Worm (Caenorhabditis elegans) whole organism, L2 larva: ENCODE results near the gene sdz-26.

Experiments
- C34F6.9 ChIP-seq: fragments of 150-350 bp; optimal IDR thresholded peaks from 2 replicates; lab custom pipeline; 2014; ENCODE audit warnings: missing biosample characterization, missing genetic modification characterization
- F13H6.1 ChIP-seq: sonication (generic microtip); optimal IDR thresholded peaks from 2 replicates; lab custom pipeline; 2016; ENCODE audit warnings: missing genetic modification characterization, missing compliant biosample characterization
- R02D3.7 ChIP-seq: fragments of 150-350 bp; optimal IDR thresholded peaks from 2 replicates; lab custom pipeline; 2014; ENCODE audit warnings: missing biosample characterization, missing genetic modification characterization
- Y55F3AM.14 ChIP-seq: fragments of 200-800 bp; sonication (Bioruptor generic); optimal IDR thresholded peaks from 2 replicates; lab custom pipeline; 2018; ENCODE audit warnings: mild to moderate bottlenecking, missing genetic modification characterization, missing compliant biosample characterization
- ZK546.5 ChIP-seq: sonication (generic microtip); optimal IDR thresholded peaks from 2 replicates; lab custom pipeline; 2017; ENCODE audit warnings: missing biosample characterization, missing genetic modification characterization
- alr-1 ChIP-seq: fragments of 150-350 bp; optimal IDR thresholded peaks from 2 replicates; lab custom pipeline; 2014; ENCODE audit warnings: missing biosample characterization, missing genetic modification characterization
- aly-2 ChIP-seq: fragments of 150-350 bp; optimal IDR thresholded peaks from 2 replicates; lab custom pipeline; 2014; ENCODE audit warnings: missing biosample characterization, missing genetic modification characterization
- ama-1 ChIP-seq: fragments of 150-350 bp; optimal IDR thresholded peaks from 2 replicates; lab custom pipeline; 2018; ENCODE audit warnings: inconsistent platforms
- blmp-1 ChIP-seq: sonication (generic microtip); optimal IDR thresholded peaks from 2 replicates; lab custom pipeline; 2017; ENCODE audit warnings: missing genetic modification characterization, mild to moderate bottlenecking, missing compliant biosample characterization, antibody characterized with exemption, moderate library complexity; ENCODE audit not compliant: insufficient read depth
- ceh-16 ChIP-seq: fragments of 150-350 bp; optimal IDR thresholded peaks from 2 replicates; lab custom pipeline; 2014; ENCODE audit warnings: missing biosample characterization, missing genetic modification characterization
- ceh-82 ChIP-seq: fragments of 150-350 bp; optimal IDR thresholded peaks from 2 replicates; lab custom pipeline; 2014; ENCODE audit warnings: missing biosample characterization, missing genetic modification characterization
- crh-2 ChIP-seq: sonication (generic microtip); optimal IDR thresholded peaks from 2 replicates; lab custom pipeline; 2017; ENCODE audit warnings: missing biosample characterization, missing genetic modification characterization
- dmd-4 ChIP-seq: sonication (generic microtip); optimal IDR thresholded peaks from 2 replicates; lab custom pipeline; 2017; ENCODE audit warnings: missing biosample characterization, missing genetic modification characterization
- egl-27 ChIP-seq: sonication (generic microtip); optimal IDR thresholded peaks from 3 replicates; lab custom pipeline; 2017; ENCODE audit warnings: missing biosample characterization, missing genetic modification reagents, missing genetic modification characterization
- elt-1 ChIP-seq: fragments of 150-350 bp; optimal IDR thresholded peaks from 2 replicates; lab custom pipeline; 2014; ENCODE audit warnings: missing biosample characterization, missing genetic modification characterization
- elt-3 ChIP-seq: sonication (generic microtip); optimal IDR thresholded peaks from 2 replicates; lab custom pipeline; 2017; ENCODE audit warnings: missing biosample characterization, missing genetic modification characterization
- fos-1 ChIP-seq: fragments of 150-350 bp; optimal IDR thresholded peaks from 2 replicates; lab custom pipeline; 2014; ENCODE audit warnings: missing biosample characterization, missing genetic modification characterization
- gmeb-1 ChIP-seq: fragments of 150-350 bp; optimal IDR thresholded peaks from 2 replicates; lab custom pipeline; 2014; ENCODE audit warnings: missing biosample characterization, missing genetic modification characterization
- lin-11 ChIP-seq: fragments of 150-350 bp; sonication (generic microtip); optimal IDR thresholded peaks from 2 replicates; lab custom pipeline; 2014; ENCODE audit warnings: missing biosample characterization, missing genetic modification characterization, inconsistent platforms, mixed read lengths
- lin-13 ChIP-seq: fragments of 150-350 bp; optimal IDR thresholded peaks from 2 replicates; lab custom pipeline; 2014; ENCODE audit warnings: missing biosample characterization, missing genetic modification reagents, missing genetic modification characterization
- lin-39 ChIP-seq: fragments of 150-350 bp; optimal IDR thresholded peaks from 2 replicates; lab custom pipeline; 2014; ENCODE audit warnings: missing biosample characterization, missing genetic modification reagents, missing genetic modification characterization
- lsy-2 ChIP-seq, 2 experiments: fragments of 150-350 bp in 1 of 2; sonication (generic microtip) in 1 of 2; optimal IDR thresholded peaks; 2 replicates each; lab custom pipeline; 2014 to 2017; ENCODE audit warnings: missing biosample characterization in 2 of 2, missing genetic modification characterization in 2 of 2
- mab-5 ChIP-seq: fragments of 150-350 bp; optimal IDR thresholded peaks from 2 replicates; lab custom pipeline; 2014; ENCODE audit warnings: missing biosample characterization, missing genetic modification characterization
- mbf-1 ChIP-seq: sonication (generic microtip); optimal IDR thresholded peaks from 2 replicates; lab custom pipeline; 2017; ENCODE audit warnings: missing biosample characterization, missing genetic modification characterization
- mdl-1 ChIP-seq, 2 experiments: fragments of 150-350 bp in 1 of 2; sonication (generic microtip) in 1 of 2; optimal IDR thresholded peaks; 2 replicates each; lab custom pipeline; 2017; ENCODE audit warnings: missing biosample characterization in 2 of 2, missing genetic modification characterization in 2 of 2
- nhr-10 ChIP-seq: sonication (generic microtip); optimal IDR thresholded peaks from 2 replicates; lab custom pipeline; 2017; ENCODE audit warnings: missing biosample characterization, missing genetic modification characterization
- nhr-11 ChIP-seq: fragments of 150-350 bp; optimal IDR thresholded peaks from 2 replicates; lab custom pipeline; 2014; ENCODE audit warnings: missing biosample characterization, missing genetic modification characterization
- nhr-12 ChIP-seq: fragments of 150-350 bp; optimal IDR thresholded peaks from 2 replicates; lab custom pipeline; 2014; ENCODE audit warnings: missing biosample characterization, missing genetic modification characterization
- nhr-129 ChIP-seq: fragments of 150-350 bp; optimal IDR thresholded peaks from 2 replicates; lab custom pipeline; 2014; ENCODE audit warnings: missing biosample characterization, missing genetic modification characterization
- nhr-21 ChIP-seq: fragments of 150-350 bp; optimal IDR thresholded peaks from 2 replicates; lab custom pipeline; 2014; ENCODE audit warnings: missing biosample characterization, missing genetic modification characterization
- nhr-23 ChIP-seq: fragments of 150-350 bp; optimal IDR thresholded peaks from 2 replicates; lab custom pipeline; 2014; ENCODE audit warnings: missing biosample characterization, missing genetic modification reagents, missing genetic modification characterization
- nhr-237 ChIP-seq: fragments of 150-350 bp; optimal IDR thresholded peaks from 2 replicates; lab custom pipeline; 2014; ENCODE audit warnings: missing biosample characterization, missing genetic modification characterization
- nhr-25 ChIP-seq: fragments of 150-350 bp; sonication (generic microtip); optimal IDR thresholded peaks from 3 replicates; lab custom pipeline; 2014; ENCODE audit warnings: missing biosample characterization, missing genetic modification characterization
- nhr-6 ChIP-seq: fragments of 150-350 bp; optimal IDR thresholded peaks from 2 replicates; lab custom pipeline; 2014; ENCODE audit warnings: missing biosample characterization, missing genetic modification characterization
- nhr-77 ChIP-seq: fragments of 150-350 bp; optimal IDR thresholded peaks from 2 replicates; lab custom pipeline; 2014; ENCODE audit warnings: missing biosample characterization, missing genetic modification characterization
- peb-1 ChIP-seq: fragments of 150-350 bp; optimal IDR thresholded peaks from 2 replicates; lab custom pipeline; 2014; ENCODE audit warnings: missing biosample characterization, missing genetic modification characterization
- sem-4 ChIP-seq: fragments of 150-350 bp; optimal IDR thresholded peaks from 2 replicates; lab custom pipeline; 2014; ENCODE audit warnings: missing biosample characterization, missing genetic modification reagents, missing genetic modification characterization
- skn-1 ChIP-seq: sonication (generic microtip); optimal IDR thresholded peaks from 2 replicates; lab custom pipeline; 2017; ENCODE audit warnings: missing biosample characterization, missing genetic modification characterization
- sma-3 ChIP-seq: sonication (generic microtip); optimal IDR thresholded peaks from 2 replicates; lab custom pipeline; 2016; ENCODE audit warnings: missing genetic modification reagents, missing genetic modification characterization, missing compliant biosample characterization
- sma-9 ChIP-seq, 2 experiments: fragments of 150-350 bp in 1 of 2; sonication (generic microtip) in 1 of 2; optimal IDR thresholded peaks; 2 replicates each; lab custom pipeline; 2014 to 2016; ENCODE audit warnings: missing genetic modification characterization in 2 of 2, mild to moderate bottlenecking in 1 of 2, missing biosample characterization in 1 of 2, missing compliant biosample characterization in 1 of 2, missing genetic modification reagents in 1 of 2, moderate library complexity in 1 of 2
- snpc-4 ChIP-seq: fragments of 150-350 bp; optimal IDR thresholded peaks from 2 replicates; lab custom pipeline; 2014; ENCODE audit warnings: missing biosample characterization, missing genetic modification characterization
- unc-39 ChIP-seq: fragments of 150-350 bp; optimal IDR thresholded peaks from 2 replicates; lab custom pipeline; 2014; ENCODE audit warnings: missing biosample characterization, missing genetic modification characterization
- unc-55 ChIP-seq: fragments of 150-350 bp; sonication (generic microtip); optimal IDR thresholded peaks from 3 replicates; lab custom pipeline; 2014; ENCODE audit warnings: missing biosample characterization, missing genetic modification reagents, missing genetic modification characterization
- unc-62 ChIP-seq: fragments of 150-350 bp; optimal IDR thresholded peaks from 2 replicates; lab custom pipeline; 2014; ENCODE audit warnings: missing biosample characterization, missing genetic modification reagents, missing genetic modification characterization
- zag-1 ChIP-seq: fragments of 150-350 bp; optimal IDR thresholded peaks from 2 replicates; lab custom pipeline; 2014; ENCODE audit warnings: missing biosample characterization, missing genetic modification characterization
- ztf-1 ChIP-seq: fragments of 200-800 bp; sonication (Bioruptor generic); conservative IDR thresholded peaks from 2 replicates; pipeline ENCODE4 v1.3.6; 2022; ENCODE audit warnings: missing genetic modification characterization, missing compliant biosample characterization
- ztf-11 ChIP-seq: sonication (generic microtip); optimal IDR thresholded peaks from 2 replicates; lab custom pipeline; 2017; ENCODE audit warnings: missing biosample characterization, missing genetic modification characterization
- ztf-4 ChIP-seq: fragments of 150-350 bp; optimal IDR thresholded peaks from 2 replicates; lab custom pipeline; 2014; ENCODE audit warnings: missing biosample characterization, missing genetic modification characterization

Gene sdz-26

DNA sequence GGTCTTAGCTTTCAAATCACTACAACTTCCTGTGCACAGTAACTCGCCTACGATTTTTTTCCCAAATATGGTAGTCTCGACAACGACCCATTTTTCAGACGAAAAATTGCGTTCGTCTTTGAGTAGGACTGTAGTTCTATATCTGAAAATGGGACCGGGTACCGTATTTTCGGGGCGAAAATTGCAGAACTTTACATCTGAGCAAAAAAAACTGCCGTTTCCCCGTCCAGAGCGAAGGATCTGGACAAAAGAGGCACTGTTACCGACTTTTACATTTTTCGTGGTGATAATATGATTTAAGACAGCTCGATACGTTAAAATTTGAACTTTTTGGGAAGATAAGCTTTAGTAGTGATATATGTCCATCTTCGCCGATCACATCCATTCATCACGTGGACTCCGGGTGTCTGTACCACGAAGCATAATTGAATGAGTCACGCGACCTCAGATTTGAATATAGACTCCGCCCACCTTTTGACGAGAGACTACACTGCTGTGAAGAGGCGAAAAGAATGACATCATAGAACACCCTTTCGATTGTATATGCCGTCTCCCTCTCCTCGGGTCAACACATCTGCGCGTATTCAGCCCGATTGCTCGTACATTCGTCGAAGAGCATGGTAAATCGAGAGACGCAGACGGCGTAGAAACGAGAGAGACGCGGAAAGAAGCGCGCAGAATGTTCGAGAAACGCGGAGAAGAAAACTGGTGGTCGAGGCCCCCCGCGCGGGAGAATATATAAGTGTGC lies 23.4 kb downstream of the sdz-26 start:
- TF ChIP-seq lin-39 (tag; lab: Kevin White, UChicago), result no peak
- TF ChIP-seq ztf-1 (GFP tag; lab: Robert Waterston, UW), result no peak
- peak; percentile 94 for TF ChIP-seq nhr-25 (tag; lab: Kevin White, UChicago)
- TF ChIP-seq ceh-16 (tag; lab: Kevin White, UChicago), result peak; percentile 40
- no peak for TF ChIP-seq aly-2 (tag; lab: Kevin White, UChicago)
- TF ChIP-seq unc-62 (GFP tag; lab: Kevin White, UChicago), result peak; percentile 23
- TF ChIP-seq nhr-129 (tag; lab: Kevin White, UChicago), result peak; percentile 82
- TF ChIP-seq nhr-11 (tag; lab: Kevin White, UChicago), result no peak
- peak; percentile 23 to 52 for TF ChIP-seq mdl-1 (tag; optimal IDR thresholded peaks at IDR 0.05; lab: Kevin White, UChicago)
- TF ChIP-seq snpc-4 (tag; lab: Kevin White, UChicago), result no peak
- peak; percentile 66 for TF ChIP-seq sma-9 (GFP tag; optimal IDR thresholded peaks at IDR 0.05; lab: Kevin White, UChicago)
- no peak for TF ChIP-seq sma-9 (tag; optimal IDR thresholded peaks at IDR 0.05; lab: Kevin White, UChicago)
- peak; percentile 31 for TF ChIP-seq egl-27
- peak; percentile 59 for TF ChIP-seq crh-2
- TF ChIP-seq nhr-10 (tag; lab: Kevin White, UChicago), result no peak
- no peak for TF ChIP-seq nhr-237 (tag; lab: Kevin White, UChicago)
- TF ChIP-seq sem-4, result peak; percentile 90
- TF ChIP-seq unc-55 (GFP tag; lab: Kevin White, UChicago), result peak; percentile 57
- no peak for TF ChIP-seq dmd-4 (tag; lab: Kevin White, UChicago)
- TF ChIP-seq ZK546.5 (tag; lab: Kevin White, UChicago), result no peak
- TF ChIP-seq elt-3 (tag; lab: Kevin White, UChicago), result no peak
- no peak for TF ChIP-seq lin-13
- TF ChIP-seq R02D3.7, result no peak
- TF ChIP-seq lsy-2 (tag; optimal IDR thresholded peaks at IDR 0.05; lab: Kevin White, UChicago), result peak; percentile 49 to 82
- no peak for TF ChIP-seq ama-1
- TF ChIP-seq nhr-21, result peak; percentile 93
- peak; percentile 92 for TF ChIP-seq F13H6.1 (tag; lab: Kevin White, UChicago)
- TF ChIP-seq ceh-82 (tag; lab: Kevin White, UChicago), result no peak
- TF ChIP-seq nhr-12 (tag; lab: Kevin White, UChicago), result no peak
- TF ChIP-seq elt-1, result no peak
- peak; percentile 28 for TF ChIP-seq gmeb-1
- TF ChIP-seq nhr-23, result no peak
- peak; percentile 77 for TF ChIP-seq nhr-77 (tag; lab: Kevin White, UChicago)
- peak; percentile 43 for TF ChIP-seq blmp-1 (tag; lab: Kevin White, UChicago)
- no peak for TF ChIP-seq alr-1
- TF ChIP-seq nhr-6 (tag; lab: Kevin White, UChicago), result peak; percentile 25
- TF ChIP-seq ztf-4 (tag; lab: Kevin White, UChicago), result peak; percentile 48
- no peak for TF ChIP-seq ztf-11 (tag; lab: Kevin White, UChicago)
- no peak for TF ChIP-seq unc-39 (tag; lab: Kevin White, UChicago)
- TF ChIP-seq mbf-1, result no peak
- TF ChIP-seq peb-1 (tag; lab: Kevin White, UChicago), result no peak
- peak; percentile 87 for TF ChIP-seq sma-3
- TF ChIP-seq C34F6.9 (tag; lab: Kevin White, UChicago), result peak; percentile 83
- TF ChIP-seq zag-1 (tag; lab: Kevin White, UChicago), result no peak
- TF ChIP-seq Y55F3AM.14 (GFP tag; lab: Kevin White, UChicago), result peak; percentile 70
- TF ChIP-seq fos-1 (tag; lab: Kevin White, UChicago), result peak; percentile 84
- TF ChIP-seq skn-1 (tag; lab: Kevin White, UChicago), result no peak
- TF ChIP-seq lin-11 (tag; lab: Kevin White, UChicago), result peak; percentile 7
- peak; percentile 52 for TF ChIP-seq mab-5 (tag; lab: Kevin White, UChicago)
- TF ChIP-seq, all 48 proteins: peak for 24
